Worm (Caenorhabditis elegans): ENCODE results near the gene K11D12.11.

K11D12.11 gene

ce11 chrV:5030212-5030611 is 9.2 kb downstream of the K11D12.11 start:
- TF ChIP-seq drap-1 (GFP tag; optimal IDR thresholded peaks at IDR 0.05), result no peak

- no peak for TF ChIP-seq nhr-76 (tag; optimal IDR thresholded peaks at IDR 0.05)
- TF ChIP-seq elt-3 (tag; optimal IDR thresholded peaks at IDR 0.05), result peak; percentile 43
Measured at ce11 chrV:5027640-5028039, 11.8 kb downstream of the K11D12.11 start, which contains the start of gene cpt-4. TSS of gene cpt-4 (minus strand) at chrV:5027723.

ce11 chrV:5026438-5026837 is 13.0 kb downstream of the K11D12.11 start:
- TF ChIP-seq tbx-8 (GFP tag; optimal IDR thresholded peaks at IDR 0.05) (no peak), ceh-39 (tag; optimal IDR thresholded peaks at IDR 0.05) (no peak), unc-62 (GFP tag; optimal IDR thresholded peaks at IDR 0.05) (no peak), nhr-28 (tag; optimal IDR thresholded peaks at IDR 0.05) (no peak), elt-3 (tag; optimal IDR thresholded peaks at IDR 0.05) (no peak), M03D4.4 (tag; optimal IDR thresholded peaks at IDR 0.05) (no peak), unc-120 (tag; optimal IDR thresholded peaks at IDR 0.05; ENCODE audit: poor library complexity, severe bottlenecking) (no peak), lin-32 (GFP tag; optimal IDR thresholded peaks at IDR 0.05) (no peak), mep-1 (tag; optimal IDR thresholded peaks at IDR 0.05) (no peak), sem-2 (GFP tag; optimal IDR thresholded peaks at IDR 0.05) (no peak), mls-2 (tag; optimal IDR thresholded peaks at IDR 0.05) (no peak), elt-1 (tag; optimal IDR thresholded peaks at IDR 0.05; ENCODE audit: borderline replicate concordance, insufficient read depth) (no peak), ztf-11 (tag; optimal IDR thresholded peaks at IDR 0.05) (no peak), unc-39 (tag; optimal IDR thresholded peaks at IDR 0.05) (no peak)

- peak; percentile 98 for TF ChIP-seq zip-8 (tag; optimal IDR thresholded peaks at IDR 0.05)
- no peak for TF ChIP-seq lsy-2 (tag; optimal IDR thresholded peaks at IDR 0.05)
- no peak for TF ChIP-seq mls-2 (tag; optimal IDR thresholded peaks at IDR 0.05)
- peak; percentile 43 for TF ChIP-seq nhr-2 (tag; optimal IDR thresholded peaks at IDR 0.05)
- TF ChIP-seq lin-32 (GFP tag; optimal IDR thresholded peaks at IDR 0.05), result no peak
- TF ChIP-seq tbx-8 (GFP tag; optimal IDR thresholded peaks at IDR 0.05), result no peak
- no peak for TF ChIP-seq cnd-1 (tag; optimal IDR thresholded peaks at IDR 0.05)
- no peak for TF ChIP-seq unc-62 (GFP tag; optimal IDR thresholded peaks at IDR 0.05)
- TF ChIP-seq blmp-1 (tag; optimal IDR thresholded peaks at IDR 0.05), result no peak
- TF ChIP-seq mep-1 (tag; optimal IDR thresholded peaks at IDR 0.05), result no peak
- no peak for TF ChIP-seq ces-1 (GFP tag; optimal IDR thresholded peaks at IDR 0.05)
- no peak for TF ChIP-seq ceh-83 (GFP tag; optimal IDR thresholded peaks at IDR 0.05)
- TF ChIP-seq snpc-4 (tag; optimal IDR thresholded peaks at IDR 0.05), result no peak
Measured at ce11 chrV:5023355-5023754, 16.0 kb downstream of the K11D12.11 start.

- TF ChIP-seq sem-2 (GFP tag; optimal IDR thresholded peaks at IDR 0.05), result no peak
- no peak for TF ChIP-seq flh-1 (GFP tag; optimal IDR thresholded peaks at IDR 0.05)
- TF ChIP-seq ztf-11 (tag; optimal IDR thresholded peaks at IDR 0.05), result no peak
- no peak for TF ChIP-seq sptf-1 (tag; optimal IDR thresholded peaks at IDR 0.05)
- no peak for TF ChIP-seq M03D4.4 (tag; optimal IDR thresholded peaks at IDR 0.05)
- no peak for TF ChIP-seq cnd-1 (tag; optimal IDR thresholded peaks at IDR 0.05)
- TF ChIP-seq zip-8 (tag; optimal IDR thresholded peaks at IDR 0.05), result no peak
- no peak for TF ChIP-seq ceh-43 (GFP tag; optimal IDR thresholded peaks at IDR 0.05)
- no peak for TF ChIP-seq bed-3 (GFP tag; optimal IDR thresholded peaks at IDR 0.05)
- TF ChIP-seq unc-120 (tag; optimal IDR thresholded peaks at IDR 0.05; ENCODE audit: poor library complexity, severe bottlenecking), result no peak
- no peak for TF ChIP-seq blmp-1 (tag; optimal IDR thresholded peaks at IDR 0.05)
- no peak for TF ChIP-seq nhr-2 (tag; optimal IDR thresholded peaks at IDR 0.05)
- no peak for TF ChIP-seq pha-4 (tag; optimal IDR thresholded peaks at IDR 0.05)
- TF ChIP-seq elt-3 (tag; optimal IDR thresholded peaks at IDR 0.05), result no peak
- no peak for TF ChIP-seq snpc-4 (tag; optimal IDR thresholded peaks at IDR 0.05)
- no peak for TF ChIP-seq unc-39 (tag; optimal IDR thresholded peaks at IDR 0.05)
- TF ChIP-seq nhr-12 (tag; optimal IDR thresholded peaks at IDR 0.05), result no peak
- no peak for TF ChIP-seq elt-1 (tag; optimal IDR thresholded peaks at IDR 0.05; ENCODE audit: borderline replicate concordance, insufficient read depth)
Measured at ce11 chrV:5018810-5019274, 20.6 kb downstream of the K11D12.11 start, which contains the start of gene srr-4. TSS of gene srr-4 (plus strand) at chrV:5019224.

ce11 chrV:5018067-5018466 is 21.3 kb downstream of the K11D12.11 start:
- TF ChIP-seq flh-1 (GFP tag; optimal IDR thresholded peaks at IDR 0.05) (no peak), hlh-1 (tag; optimal IDR thresholded peaks at IDR 0.05) (no peak), blmp-1 (tag; optimal IDR thresholded peaks at IDR 0.05) (no peak), unc-62 (GFP tag; optimal IDR thresholded peaks at IDR 0.05) (no peak), ceh-39 (tag; optimal IDR thresholded peaks at IDR 0.05) (no peak), cnd-1 (tag; optimal IDR thresholded peaks at IDR 0.05) (no peak), sptf-1 (tag; optimal IDR thresholded peaks at IDR 0.05) (no peak), elt-1 (tag; optimal IDR thresholded peaks at IDR 0.05; ENCODE audit: borderline replicate concordance, insufficient read depth) (no peak), ceh-83 (GFP tag; optimal IDR thresholded peaks at IDR 0.05) (no peak), ham-2 (GFP tag; optimal IDR thresholded peaks at IDR 0.05) (no peak), M03D4.4 (tag; optimal IDR thresholded peaks at IDR 0.05) (no peak), ztf-11 (tag; optimal IDR thresholded peaks at IDR 0.05) (no peak), lin-13 (tag; optimal IDR thresholded peaks at IDR 0.05) (no peak)
